Fruit fly (Drosophila melanogaster) whole organism, embryonic: ENCODE measurements around the gene CG5776.

ENCODE experiments used
- Abd-B ChIP-seq: fragments of 200-800 bp; sonication (Bioruptor generic); optimal IDR thresholded peaks from 2 replicates; lab custom pipeline; 2018; ENCODE audit warnings: missing biosample characterization, mild to moderate bottlenecking, missing genetic modification characterization, moderate library complexity
- Aef1 ChIP-seq: fragments of 200-800 bp; sonication (Bioruptor generic); IDR thresholded peaks from 3 replicates; pipeline ENCODE4 v1.3.6; 2022; ENCODE audit warnings: missing biosample characterization, missing genetic modification characterization
- CG11456 ChIP-seq: fragments of 200-800 bp; sonication (Bioruptor generic); IDR thresholded peaks from 3 replicates; pipeline ENCODE4 v1.3.6; 2022; ENCODE audit warnings: missing biosample characterization, missing genetic modification characterization
- CG12769 ChIP-seq: fragments of 200-800 bp; sonication (Bioruptor generic); optimal IDR thresholded peaks from 2 replicates; lab custom pipeline; 2019; ENCODE audit warnings: missing biosample characterization, mild to moderate bottlenecking, missing genetic modification characterization, moderate library complexity
- CG13894 ChIP-seq: fragments of 200-800 bp; sonication (Bioruptor generic); optimal IDR thresholded peaks from 3 replicates; lab custom pipeline; 2018; ENCODE audit warnings: missing biosample characterization, mild to moderate bottlenecking, missing genetic modification characterization, moderate library complexity
- CG1602 ChIP-seq: fragments of 200-800 bp; sonication (Bioruptor generic); optimal IDR thresholded peaks from 3 replicates; lab custom pipeline; 2016; ENCODE audit warnings: missing biosample characterization, missing genetic modification characterization
- CG18262 ChIP-seq: fragments of 200-800 bp; optimal IDR thresholded peaks from 3 replicates; lab custom pipeline; 2019; ENCODE audit warnings: missing biosample characterization, mild to moderate bottlenecking, missing genetic modification characterization, moderate library complexity
- CG18599 ChIP-seq: fragments of 200-800 bp; sonication (Bioruptor generic); optimal IDR thresholded peaks from 3 replicates; lab custom pipeline; 2017; ENCODE audit warnings: missing biosample characterization, missing genetic modification characterization, mild to moderate bottlenecking, moderate library complexity, missing genetic modification reagents
- CG2202 ChIP-seq: fragments of 200-800 bp; sonication (Bioruptor generic); optimal IDR thresholded peaks from 2 replicates; lab custom pipeline; 2018; ENCODE audit warnings: missing biosample characterization, mild to moderate bottlenecking, missing genetic modification characterization
- CG33213 ChIP-seq: fragments of 200-800 bp; sonication (Bioruptor generic); optimal IDR thresholded peaks from 3 replicates; lab custom pipeline; 2016; ENCODE audit warnings: missing biosample characterization, missing genetic modification characterization
- CG5180 ChIP-seq: fragments of 200-800 bp; sonication (Bioruptor generic); optimal IDR thresholded peaks from 3 replicates; lab custom pipeline; 2017; ENCODE audit warnings: missing biosample characterization, missing genetic modification characterization, mild to moderate bottlenecking, moderate library complexity, missing genetic modification reagents
- CG9437 ChIP-seq: fragments of 200-800 bp; sonication (Bioruptor generic); optimal IDR thresholded peaks from 2 replicates; lab custom pipeline; 2018; ENCODE audit warnings: missing biosample characterization, mild to moderate bottlenecking, missing genetic modification characterization
- Chrac-16 ChIP-seq: fragments of 200-800 bp; sonication (Bioruptor generic); optimal IDR thresholded peaks from 3 replicates; lab custom pipeline; 2016; ENCODE audit warnings: missing biosample characterization, missing genetic modification characterization
- Doc2 ChIP-seq: fragments of 200-800 bp; sonication (Bioruptor generic); IDR thresholded peaks from 2 replicates; pipeline ENCODE4 v1.3.6; 2022; ENCODE audit warnings: missing biosample characterization, missing genetic modification characterization
- Dp ChIP-seq: fragments of 200-800 bp; sonication (Bioruptor generic); optimal IDR thresholded peaks from 2 replicates; lab custom pipeline; 2018; ENCODE audit warnings: missing biosample characterization, mild to moderate bottlenecking, missing genetic modification characterization, moderate library complexity
- Dref ChIP-seq: fragments of 200-800 bp; sonication (Bioruptor generic); IDR thresholded peaks from 2 replicates; pipeline ENCODE4 v1.3.6; 2022; ENCODE audit warnings: missing biosample characterization, missing genetic modification characterization
- Ets97D ChIP-seq: fragments of 200-800 bp; sonication (Bioruptor generic); optimal IDR thresholded peaks from 3 replicates; lab custom pipeline; 2016; ENCODE audit warnings: missing biosample characterization, missing genetic modification characterization
- H2.0 ChIP-seq: fragments of 200-800 bp; sonication (Bioruptor generic); IDR thresholded peaks from 2 replicates; pipeline ENCODE4 v1.3.6; 2022; ENCODE audit warnings: missing biosample characterization, missing genetic modification characterization
- Hmx ChIP-seq: fragments of 200-800 bp; sonication (Bioruptor generic); optimal IDR thresholded peaks from 2 replicates; lab custom pipeline; 2016; ENCODE audit warnings: missing biosample characterization, missing genetic modification characterization
- Hsf ChIP-seq: fragments of 200-800 bp; sonication (Bioruptor generic); optimal IDR thresholded peaks from 3 replicates; lab custom pipeline; 2016; ENCODE audit warnings: missing biosample characterization, missing genetic modification characterization
- Max ChIP-seq: fragments of 200-800 bp; sonication (Bioruptor generic); optimal IDR thresholded peaks from 2 replicates; lab custom pipeline; 2016; ENCODE audit warnings: missing biosample characterization, mild to moderate bottlenecking, missing genetic modification characterization
- Med ChIP-seq: fragments of 200-800 bp; sonication (Bioruptor generic); peaks from one replicate; lab custom pipeline; 2016; ENCODE audit warnings: missing biosample characterization, missing genetic modification characterization, mild to moderate bottlenecking, inconsistent platforms, moderate library complexity
- NC2α ChIP-seq: fragments of 200-800 bp; sonication (Bioruptor generic); optimal IDR thresholded peaks from 2 replicates; lab custom pipeline; 2016; ENCODE audit warnings: missing biosample characterization, missing genetic modification characterization
- Neu2 ChIP-seq: fragments of 200-800 bp; sonication (Bioruptor generic); optimal IDR thresholded peaks from 3 replicates; lab custom pipeline; 2016; ENCODE audit warnings: missing biosample characterization, missing genetic modification characterization, borderline replicate concordance
- Nf-YB ChIP-seq: fragments of 200-800 bp; sonication (Bioruptor generic); optimal IDR thresholded peaks from 3 replicates; lab custom pipeline; 2019; ENCODE audit warnings: missing biosample characterization, mild to moderate bottlenecking, missing genetic modification characterization, moderate library complexity
- Nf-YC ChIP-seq: fragments of 200-800 bp; optimal IDR thresholded peaks from 3 replicates; lab custom pipeline; 2019; ENCODE audit warnings: missing biosample characterization, mild to moderate bottlenecking, missing genetic modification characterization, moderate library complexity
- cg ChIP-seq: fragments of 200-800 bp; sonication (Bioruptor generic); optimal IDR thresholded peaks from 3 replicates; lab custom pipeline; 2019; ENCODE audit warnings: missing biosample characterization, mild to moderate bottlenecking, missing genetic modification characterization, moderate library complexity
- crol ChIP-seq: fragments of 200-800 bp; sonication (Bioruptor generic); IDR thresholded peaks from 2 replicates; pipeline ENCODE4 v1.3.6; 2022; ENCODE audit warnings: missing biosample characterization, missing genetic modification characterization
- danr ChIP-seq: fragments of 200-800 bp; sonication (Bioruptor generic); IDR thresholded peaks from 2 replicates; pipeline ENCODE4 v1.3.6; 2022; ENCODE audit warnings: missing biosample characterization, missing genetic modification characterization
- gt ChIP-seq: fragments of 200-800 bp; sonication (Bioruptor generic); IDR thresholded peaks from 2 replicates; pipeline ENCODE4 v1.3.6; 2022; ENCODE audit warnings: missing biosample characterization, missing genetic modification characterization
- lola ChIP-seq, 3 experiments: fragments of >200 bp in 2 of 3; fragments of 200-800 bp in 1 of 3; sonication (Bioruptor generic) in 1 of 3; optimal IDR thresholded peaks; 2 replicates each; lab custom pipeline; 2017 to 2019; ENCODE audit warnings: missing biosample characterization in 3 of 3, missing genetic modification characterization in 3 of 3, mild to moderate bottlenecking in 1 of 3, moderate library complexity in 1 of 3
- maf-S ChIP-seq: fragments of 200-800 bp; sonication (Bioruptor generic); optimal IDR thresholded peaks from 2 replicates; lab custom pipeline; 2016; ENCODE audit warnings: missing biosample characterization, missing genetic modification characterization
- nom ChIP-seq: fragments of 200-800 bp; sonication (Bioruptor generic); optimal IDR thresholded peaks from 2 replicates; lab custom pipeline; 2017; ENCODE audit warnings: missing biosample characterization, missing genetic modification characterization, mild to moderate bottlenecking, moderate library complexity, missing genetic modification reagents
- org-1 ChIP-seq: fragments of 200-800 bp; sonication (Bioruptor generic); optimal IDR thresholded peaks from 2 replicates; lab custom pipeline; 2017; ENCODE audit warnings: missing biosample characterization, missing genetic modification characterization
- pita ChIP-seq: fragments of 200-800 bp; sonication (Bioruptor generic); optimal IDR thresholded peaks from 2 replicates; lab custom pipeline; 2017; ENCODE audit warnings: missing biosample characterization, mild to moderate bottlenecking, missing genetic modification characterization
- prd ChIP-seq, 3 experiments: fragments of >200 bp in 2 of 3; fragments of 200-800 bp in 1 of 3; sonication (Bioruptor generic) in 1 of 3; optimal IDR thresholded peaks in 2 of 3; IDR thresholded peaks in 1 of 3; 2 replicates in 2 of 3; 3 replicates in 1 of 3; pipeline versions ENCODE4 v1.3.6 to Lab custom; 2017 to 2022; ENCODE audit warnings: missing biosample characterization in 1 of 3, missing genetic modification characterization in 1 of 3
- repo ChIP-seq: fragments of 200-800 bp; sonication (Bioruptor generic); optimal IDR thresholded peaks from 2 replicates; lab custom pipeline; 2016; ENCODE audit warnings: missing biosample characterization, missing genetic modification characterization
- salm ChIP-seq: fragments of 200-800 bp; sonication (Bioruptor generic); optimal IDR thresholded peaks from 2 replicates; lab custom pipeline; 2018; ENCODE audit warnings: missing biosample characterization, mild to moderate bottlenecking, missing genetic modification characterization
- sima ChIP-seq: fragments of 200-800 bp; sonication (Bioruptor generic); optimal IDR thresholded peaks from 2 replicates; lab custom pipeline; 2016; ENCODE audit warnings: missing biosample characterization, missing genetic modification characterization
- sisA ChIP-seq: fragments of 200-800 bp; sonication (Bioruptor generic); IDR thresholded peaks from 2 replicates; pipeline ENCODE4 v1.3.6; 2022; ENCODE audit warnings: missing biosample characterization, missing genetic modification characterization
- slbo ChIP-seq: fragments of 200-800 bp; sonication (Bioruptor generic); IDR thresholded peaks from 2 replicates; pipeline ENCODE4 v1.3.6; 2022; ENCODE audit warnings: missing biosample characterization, missing genetic modification characterization
- slp2 ChIP-seq: fragments of 200-800 bp; sonication (Bioruptor generic); optimal IDR thresholded peaks from 2 replicates; lab custom pipeline; 2016; ENCODE audit warnings: missing biosample characterization, missing genetic modification characterization
- sna ChIP-seq: fragments of 200-800 bp; sonication (Bioruptor generic); IDR thresholded peaks from 2 replicates; pipeline ENCODE4 v1.3.6; 2022; ENCODE audit warnings: missing biosample characterization, missing genetic modification characterization; ENCODE audit not compliant: partially characterized antibody
- trem ChIP-seq: fragments of 200-800 bp; optimal IDR thresholded peaks from 3 replicates; lab custom pipeline; 2019; ENCODE audit warnings: missing biosample characterization, mild to moderate bottlenecking, missing genetic modification characterization, moderate library complexity
- vvl ChIP-seq: fragments of 200-800 bp; sonication (Bioruptor generic); IDR thresholded peaks from 2 replicates; pipeline ENCODE4 v1.3.6; 2022; ENCODE audit warnings: missing biosample characterization, missing genetic modification characterization
- wdn ChIP-seq: fragments of 200-800 bp; sonication (Bioruptor generic); IDR thresholded peaks from 2 replicates; pipeline ENCODE4 v1.3.6; 2022; ENCODE audit warnings: missing biosample characterization, missing genetic modification characterization
- yki ChIP-seq: fragments of >200 bp; optimal IDR thresholded peaks from 3 replicates; lab custom pipeline; 2018
- zen2 ChIP-seq: fragments of 200-800 bp; sonication (Bioruptor generic); IDR thresholded peaks from 3 replicates; pipeline ENCODE4 v1.3.6; 2022; ENCODE audit warnings: missing biosample characterization, missing genetic modification characterization; ENCODE audit not compliant: partially characterized antibody

CG5776 gene

DNA sequence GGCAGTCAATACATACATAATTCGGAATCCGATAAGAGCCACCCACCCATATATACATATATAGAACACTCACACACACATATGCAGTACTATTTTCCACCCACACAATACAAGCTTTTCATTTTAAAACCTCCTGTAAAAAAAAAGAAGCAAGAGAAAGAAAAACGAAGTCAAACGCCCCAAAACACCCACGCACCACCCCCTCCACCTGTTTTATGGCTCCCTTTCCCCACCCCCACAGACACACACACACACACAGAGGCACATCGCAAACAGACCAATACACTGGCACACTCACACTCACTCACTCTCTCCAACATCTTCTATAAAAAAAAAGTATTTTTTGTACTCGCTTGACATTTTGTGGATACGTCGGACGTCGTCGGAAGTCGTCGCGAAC, 46.9 kb downstream of the CG5776 start (continued):
- no peak for TF ChIP-seq slbo (GFP tag; lab: Robert Waterston, UW)
- TF ChIP-seq wdn (GFP tag; lab: Robert Waterston, UW) = no peak
- TF ChIP-seq Ets97D (GFP tag; lab: Kevin White, UChicago) = no peak
- TF ChIP-seq CG33213 (GFP tag; lab: Kevin White, UChicago) = no peak
- TF ChIP-seq cg (GFP tag; lab: Kevin White, UChicago) = peak; percentile 78
- peak; percentile 91 for TF ChIP-seq Nf-YB (GFP tag; lab: Kevin White, UChicago)
- no peak for TF ChIP-seq Doc2 (GFP tag; lab: Robert Waterston, UW)
- TF ChIP-seq Neu2 (GFP tag; lab: Kevin White, UChicago) = no peak
- no peak for TF ChIP-seq pita (GFP tag; lab: Kevin White, UChicago)
- no peak for TF ChIP-seq Max (GFP tag; lab: Kevin White, UChicago)
- TF ChIP-seq sima (GFP tag; lab: Kevin White, UChicago) = no peak
- TF ChIP-seq Abd-B = no peak
- TF ChIP-seq CG9437 = no peak
- peak; percentile 15; the same call in 1 of the 2 replicates for TF ChIP-seq crol
- TF ChIP-seq Hsf (GFP tag; lab: Kevin White, UChicago) = no peak
- TF ChIP-seq Dp (GFP tag; lab: Kevin White, UChicago) = no peak
- TF ChIP-seq, all 482 proteins: peak for 9

DNA sequence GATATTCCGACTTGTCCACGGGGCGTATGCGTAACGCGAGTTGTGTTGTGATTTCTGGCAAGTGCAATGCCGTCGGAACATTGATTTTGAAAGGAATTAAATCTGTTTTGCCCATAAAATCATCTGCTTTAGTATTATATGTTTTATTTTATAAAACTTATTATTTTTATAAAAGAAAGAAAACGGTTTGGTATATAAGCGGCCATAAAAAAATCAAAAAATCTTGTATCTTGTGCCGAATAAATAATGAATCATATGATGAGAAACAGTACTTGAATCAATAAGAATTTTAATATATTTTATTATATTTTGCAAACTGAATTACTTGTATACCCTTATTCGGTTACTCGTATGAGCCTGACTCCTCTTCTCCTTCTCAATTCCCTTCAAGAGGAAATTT, 47.4 kb downstream of the CG5776 start, which contains the start of gene pdm2:
Gene pdm2, plus strand, starts transcription at position 301 of the 400 bp plus-strand sequence.
- TF ChIP-seq sisA (GFP tag; lab: Robert Waterston, UW) (no peak), CG1602 (GFP tag; lab: Kevin White, UChicago) (no peak), trem (tag; lab: Kevin White, UChicago) (no peak), salm (tag; lab: Kevin White, UChicago) (no peak), maf-S (no peak), org-1 (no peak), Dref (GFP tag; lab: Robert Waterston, UW) (no peak), CG11456 (no peak), H2.0 (GFP tag; lab: Robert Waterston, UW) (no peak), zen2 (GFP tag; lab: Robert Waterston, UW) (no peak)
- TF ChIP-seq, all 482 proteins: peak for 0

DNA sequence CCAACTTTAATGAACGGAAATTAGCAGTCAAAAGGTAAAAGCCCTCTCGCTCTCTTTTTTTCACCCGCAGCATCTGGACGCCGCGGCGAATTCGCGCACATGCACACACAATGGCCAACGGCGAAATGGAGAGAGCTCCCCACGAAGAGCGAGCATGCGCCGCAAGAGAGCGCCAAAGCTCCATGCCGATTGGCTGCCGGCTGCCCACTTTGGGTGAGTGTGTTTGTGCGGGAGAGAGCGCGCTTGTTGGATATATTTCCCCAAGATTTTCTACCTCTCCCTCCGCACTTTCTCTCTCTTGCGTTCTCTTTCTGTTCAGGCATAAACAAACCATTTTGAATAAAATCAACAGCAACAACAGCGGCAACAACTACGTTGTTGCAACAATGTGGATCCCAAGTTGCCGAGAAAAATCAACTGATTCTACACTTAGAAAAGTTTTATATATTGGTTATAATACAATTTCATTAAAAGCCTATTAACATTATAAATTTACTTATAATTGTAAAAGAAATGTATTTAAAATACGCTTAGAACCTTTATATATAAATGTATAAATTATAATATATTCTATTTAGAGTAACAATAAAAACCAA, 48.4 kb downstream of the CG5776 start:
- TF ChIP-seq CG9437 = no peak
- no peak for TF ChIP-seq CG5180 (GFP tag; lab: Kevin White, UChicago)
- TF ChIP-seq repo = no peak
- TF ChIP-seq yki (lab: Kevin White, UChicago) = peak; percentile 61
- TF ChIP-seq sna = peak; percentile 38; the same call in 1 of the 2 replicates
- TF ChIP-seq Med = no peak
- no peak for TF ChIP-seq slp2 (GFP tag; lab: Kevin White, UChicago)
- TF ChIP-seq lola (GFP tag; optimal IDR thresholded peaks at IDR 0.05; lab: Kevin White, UChicago) = peak in 1 of 3 experiments; percentile 1
- TF ChIP-seq CG18599 = no peak
- peak; percentile 31 for TF ChIP-seq CG18262 (tag; lab: Kevin White, UChicago)
- no peak for TF ChIP-seq NC2α (GFP tag; lab: Kevin White, UChicago)
- TF ChIP-seq Aef1 (GFP tag; lab: Robert Waterston, UW) = no peak
- no peak for TF ChIP-seq prd (optimal IDR thresholded peaks at IDR 0.05; lab: Kevin White, UChicago)
- TF ChIP-seq prd (GFP tag; IDR thresholded peaks at IDR 0.05; lab: Robert Waterston, UW) = no peak
- no peak for TF ChIP-seq gt (GFP tag; lab: Robert Waterston, UW)
- TF ChIP-seq zen2 (GFP tag; lab: Robert Waterston, UW) = peak; percentile 87
- TF ChIP-seq vvl = peak; percentile 87
- TF ChIP-seq CG13894 = no peak
- TF ChIP-seq Nf-YC (tag; lab: Kevin White, UChicago) = peak; percentile 98
- no peak for TF ChIP-seq Hmx (GFP tag; lab: Kevin White, UChicago)
- no peak for TF ChIP-seq Chrac-16 (GFP tag; lab: Kevin White, UChicago)
- no peak for TF ChIP-seq CG2202
- no peak for TF ChIP-seq CG12769 (tag; lab: Kevin White, UChicago)
- TF ChIP-seq danr (GFP tag; lab: Robert Waterston, UW) = no peak
- TF ChIP-seq nom (GFP tag; lab: Kevin White, UChicago) = no peak
